Worm (Caenorhabditis elegans): ENCODE data around the gene C35D6.4.

The C35D6.4 gene

ce11 chrIV:16381933-16382591 lies 31.3 kb downstream of the C35D6.4 start, which contains the start of gene Y7A9D.1 (continued):
- TF ChIP-seq hmg-1.2 (GFP tag; IDR thresholded peaks at IDR 0.05) (peak; percentile 74), egrh-3 (GFP tag; IDR thresholded peaks at IDR 0.05) (peak; percentile 36), attf-6 (GFP tag; IDR thresholded peaks at IDR 0.05) (peak; percentile 99), cebp-2 (GFP tag; IDR thresholded peaks at IDR 0.05) (no peak), egl-18 (GFP tag; IDR thresholded peaks at IDR 0.05) (no peak), nhr-90 (tag; optimal IDR thresholded peaks at IDR 0.05) (peak; percentile 53), him-1 (tag; optimal IDR thresholded peaks at IDR 0.05) (peak; percentile 44), mes-4 (tag; optimal IDR thresholded peaks at IDR 0.05) (peak; percentile 33), ekl-4 (GFP tag; IDR thresholded peaks at IDR 0.05) (peak; percentile 66), akir-1 (GFP tag; optimal IDR thresholded peaks at IDR 0.05) (peak; percentile 22), madf-10 (tag; optimal IDR thresholded peaks at IDR 0.05) (peak; percentile 43), madf-6 (GFP tag; IDR thresholded peaks at IDR 0.05) (no peak), tlf-1 (GFP tag; optimal IDR thresholded peaks at IDR 0.05) (peak; percentile 47), aptf-2 (GFP tag; conservative IDR thresholded peaks at IDR 0.05) (0 out of 2 replicates have a peak, but pooled peaks have one; percentile 56), ets-4 (GFP tag; optimal IDR thresholded peaks at IDR 0.05) (no peak), F23B12.7 (tag; optimal IDR thresholded peaks at IDR 0.05; ENCODE audit: insufficient read depth) (peak; percentile 81), rec-8 (tag; optimal IDR thresholded peaks at IDR 0.05) (peak in 1 of 2 experiments; percentile 20), C17E4.6 (GFP tag; IDR thresholded peaks at IDR 0.05) (0 out of 2 replicates have a peak, but pooled peaks have one; percentile 36), ceh-91 (GFP tag; IDR thresholded peaks at IDR 0.05) (0 out of 2 replicates have a peak, but pooled peaks have one; percentile 44), lsl-1 (GFP tag; optimal IDR thresholded peaks at IDR 0.05) (peak; percentile 22), lin-54 (GFP tag; optimal IDR thresholded peaks at IDR 0.05) (no peak), F10E7.11 (tag; optimal IDR thresholded peaks at IDR 0.05) (peak; percentile 31), ama-1 (optimal IDR thresholded peaks at IDR 0.05) (no peak), ama-1 (GFP tag; optimal IDR thresholded peaks at IDR 0.05) (peak in 1 of 2 experiments; percentile 59), die-1 (tag; optimal IDR thresholded peaks at IDR 0.05) (peak; percentile 39), snpc-1.3 (tag; optimal IDR thresholded peaks at IDR 0.05; ENCODE audit: insufficient read depth) (peak; percentile 84), zfh-2 (GFP tag; conservative IDR thresholded peaks at IDR 0.05) (no peak; the same call in 1 of the 2 replicates), ztf-3 (GFP tag; optimal IDR thresholded peaks at IDR 0.05) (no peak)

DNA sequence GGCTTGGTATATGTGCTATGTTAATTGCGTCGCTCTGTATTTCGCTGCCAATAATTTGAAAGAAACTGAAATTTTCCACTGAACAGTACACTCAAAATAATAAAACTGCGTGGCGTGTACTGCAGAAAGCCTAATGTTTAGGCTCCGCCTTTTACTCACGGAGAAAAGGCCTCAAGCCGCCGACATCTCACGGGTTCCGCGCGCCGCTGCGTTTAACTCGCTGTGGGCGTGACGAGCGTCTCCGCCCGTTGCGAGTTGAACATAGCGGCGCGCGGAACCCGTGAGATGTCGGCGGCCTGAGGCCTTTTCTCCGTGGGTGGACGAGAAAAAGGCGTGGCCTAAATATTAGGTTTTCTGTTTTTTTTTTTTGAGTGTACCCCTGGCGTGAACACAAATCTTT lies 33.9 kb downstream of the C35D6.4 start:
- TF ChIP-seq let-526 (GFP tag; IDR thresholded peaks at IDR 0.05) (no peak), T07F8.4 (tag; optimal IDR thresholded peaks at IDR 0.05) (no peak), attf-6 (GFP tag; IDR thresholded peaks at IDR 0.05) (peak; percentile 64; the same call in 1 of the 2 replicates), mcd-1 (GFP tag; IDR thresholded peaks at IDR 0.05) (0 out of 2 replicates have a peak, but pooled peaks have one; percentile 22), zfh-2 (GFP tag; conservative IDR thresholded peaks at IDR 0.05) (no peak), snpc-4 (GFP tag; optimal IDR thresholded peaks at IDR 0.05) (no peak), snpc-4 (tag; optimal IDR thresholded peaks at IDR 0.05) (peak in 2 of 4 experiments; percentile 78 to 94)

DNA sequence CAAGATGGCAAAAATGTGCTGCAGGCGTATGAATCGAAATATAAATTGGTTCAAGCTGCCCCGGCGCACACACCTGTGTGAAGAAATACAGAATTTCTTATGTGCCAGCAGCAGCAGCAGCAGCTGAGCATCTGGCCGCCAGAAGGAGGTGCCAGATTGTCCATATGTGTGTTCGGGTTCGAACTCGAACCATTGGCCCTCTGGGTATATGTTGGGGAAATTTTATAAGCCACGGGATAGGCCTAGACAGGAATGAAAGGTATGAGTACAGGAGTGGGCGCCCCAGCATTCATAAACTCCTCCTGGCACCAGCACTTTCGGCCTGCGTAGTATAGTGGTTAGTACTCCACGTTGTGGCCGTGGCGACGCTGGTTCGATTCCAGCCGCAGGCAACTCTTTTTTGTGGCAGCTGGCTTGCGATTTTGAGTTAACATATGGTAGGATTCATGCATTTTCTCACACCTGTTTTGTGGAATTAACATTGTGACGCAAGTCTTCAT lies 37.4 kb downstream of the C35D6.4 start:
- TF ChIP-seq F39B2.1 (GFP tag; IDR thresholded peaks at IDR 0.05), result no peak
- TF ChIP-seq chd-7 (tag; optimal IDR thresholded peaks at IDR 0.05), result no peak
- no peak for TF ChIP-seq lsl-1 (GFP tag; optimal IDR thresholded peaks at IDR 0.05)
- no peak for TF ChIP-seq nfya-2 (GFP tag; IDR thresholded peaks at IDR 0.05)
- peak; percentile 76 for TF ChIP-seq mcd-1 (GFP tag; IDR thresholded peaks at IDR 0.05)
- TF ChIP-seq F57A8.1 (GFP tag; optimal IDR thresholded peaks at IDR 0.05), result no peak
- no peak for TF ChIP-seq sptf-2 (GFP tag; optimal IDR thresholded peaks at IDR 0.05)
- TF ChIP-seq egrh-3 (GFP tag; IDR thresholded peaks at IDR 0.05), result 0 out of 2 replicates have a peak, but pooled peaks have one; percentile 29
- peak; percentile 80 for TF ChIP-seq dox-1 (GFP tag; IDR thresholded peaks at IDR 0.05)
- TF ChIP-seq F52B5.7 (tag; optimal IDR thresholded peaks at IDR 0.05), result no peak
- no peak for TF ChIP-seq cebp-1 (GFP tag; IDR thresholded peaks at IDR 0.05)
- TF ChIP-seq cebp-1 (tag; optimal IDR thresholded peaks at IDR 0.05), result peak; percentile 43
- no peak for TF ChIP-seq egl-44 (GFP tag; IDR thresholded peaks at IDR 0.05)
- TF ChIP-seq mxl-1 (tag; optimal IDR thresholded peaks at IDR 0.05), result no peak
- TF ChIP-seq mes-4 (tag; optimal IDR thresholded peaks at IDR 0.05), result no peak
- peak; percentile 86 for TF ChIP-seq snpc-4 (GFP tag; optimal IDR thresholded peaks at IDR 0.05)
- TF ChIP-seq snpc-4 (tag; optimal IDR thresholded peaks at IDR 0.05), result peak in 3 of 4 experiments; percentile 90 to 96 (median 92)

Measured in whole organism, young adult.